Worm (Caenorhabditis elegans) whole organism, late embryonic: ENCODE results near the gene fnta-1.

Experiments
- K02D7.2 ChIP-seq: sonication (generic microtip); optimal IDR thresholded peaks from 2 replicates; lab custom pipeline; 2017; ENCODE audit warnings: mild to moderate bottlenecking, missing genetic modification characterization, missing compliant biosample characterization
- K09A11.1 ChIP-seq: sonication (generic microtip); optimal IDR thresholded peaks from 2 replicates; lab custom pipeline; 2017; ENCODE audit warnings: antibody characterized with exemption, mild to moderate bottlenecking, missing genetic modification characterization, missing compliant biosample characterization; ENCODE audit not compliant: insufficient read depth
- ama-1 ChIP-seq: fragments of 150-350 bp; optimal IDR thresholded peaks from 2 replicates; lab custom pipeline; 2014
- ceh-19 ChIP-seq: fragments of 200-800 bp; sonication (Bioruptor generic); optimal IDR thresholded peaks from 2 replicates; lab custom pipeline; 2018; ENCODE audit warnings: mild to moderate bottlenecking, missing genetic modification characterization, missing compliant biosample characterization
- ceh-22 ChIP-seq: sonication (generic microtip); optimal IDR thresholded peaks from 2 replicates; lab custom pipeline; 2017; ENCODE audit warnings: missing biosample characterization, missing genetic modification characterization
- ets-4 ChIP-seq: sonication (generic microtip); optimal IDR thresholded peaks from 2 replicates; lab custom pipeline; 2016; ENCODE audit warnings: missing genetic modification characterization, missing compliant biosample characterization
- fax-1 ChIP-seq: sonication (generic microtip); optimal IDR thresholded peaks from 2 replicates; lab custom pipeline; 2016; ENCODE audit warnings: missing genotype, missing genetic modification characterization, missing compliant biosample characterization
- fkh-10 ChIP-seq: fragments of 150-350 bp; optimal IDR thresholded peaks from 2 replicates; lab custom pipeline; 2014; ENCODE audit warnings: missing biosample characterization, missing genetic modification reagents, missing genetic modification characterization
- hlh-15 ChIP-seq: sonication (generic microtip); optimal IDR thresholded peaks from 2 replicates; lab custom pipeline; 2016; ENCODE audit warnings: missing genetic modification characterization, missing compliant biosample characterization
- sox-4 ChIP-seq: sonication (generic microtip); optimal IDR thresholded peaks from 2 replicates; lab custom pipeline; 2017; ENCODE audit warnings: mild to moderate bottlenecking, missing genetic modification characterization, inconsistent platforms, missing compliant biosample characterization
- syd-9 ChIP-seq: sonication (generic microtip); optimal IDR thresholded peaks from 2 replicates; lab custom pipeline; 2016; ENCODE audit warnings: mild to moderate bottlenecking, missing genetic modification characterization, moderate library complexity, missing compliant biosample characterization
- unc-42 ChIP-seq: sonication (generic microtip); optimal IDR thresholded peaks from 2 replicates; lab custom pipeline; 2016; ENCODE audit warnings: missing genotype, missing genetic modification characterization, missing compliant biosample characterization
- zip-5 ChIP-seq: sonication (generic microtip); optimal IDR thresholded peaks from 2 replicates; lab custom pipeline; 2016; ENCODE audit warnings: missing genetic modification characterization, missing compliant biosample characterization

- no peak for TF ChIP-seq sox-4 (tag; lab: Kevin White, UChicago)
- TF ChIP-seq fkh-10 (GFP tag; lab: Kevin White, UChicago): no peak
- no peak for TF ChIP-seq hlh-15 (tag; lab: Kevin White, UChicago)
- no peak for TF ChIP-seq ama-1 (lab: Kevin White, UChicago)
- no peak for TF ChIP-seq syd-9 (tag; lab: Kevin White, UChicago)
- TF ChIP-seq fax-1 (tag; lab: Kevin White, UChicago): no peak
- TF ChIP-seq zip-5 (tag; lab: Kevin White, UChicago): no peak
- TF ChIP-seq ceh-22 (tag; lab: Kevin White, UChicago): no peak
- TF ChIP-seq K02D7.2 (tag; lab: Kevin White, UChicago): no peak
- TF ChIP-seq ceh-19: no peak
- TF ChIP-seq K09A11.1: no peak
- TF ChIP-seq ets-4: no peak
- no peak for TF ChIP-seq unc-42 (tag; lab: Kevin White, UChicago)
These were observed 34.1 kb upstream of the fnta-1 start, which contains the start of gene sma-10 for ce11 chrIV:274185-274584.
